Fruit fly (Drosophila melanogaster) whole organism, prepupa: ENCODE results near the gene CG14362.

Experiments
- Blimp-1 ChIP-seq: fragments of 200-800 bp; sonication (Bioruptor generic); optimal IDR thresholded peaks from 3 replicates; lab custom pipeline; 2017; ENCODE audit warnings: missing biosample characterization, missing genetic modification characterization, mild to moderate bottlenecking, moderate library complexity, missing genetic modification reagents
- CG10631 ChIP-seq: fragments of 200-800 bp; sonication (Bioruptor generic); optimal IDR thresholded peaks from 2 replicates; lab custom pipeline; 2016; ENCODE audit warnings: missing biosample characterization, missing genetic modification characterization
- CG10669 ChIP-seq: fragments of 200-800 bp; sonication (Bioruptor generic); optimal IDR thresholded peaks from 3 replicates; lab custom pipeline; 2018; ENCODE audit warnings: missing biosample characterization, mild to moderate bottlenecking, missing genetic modification characterization, moderate library complexity
- CG11294 ChIP-seq: fragments of 200-800 bp; sonication (Bioruptor generic); IDR thresholded peaks from 2 replicates; pipeline ENCODE4 v1.3.6; 2022; ENCODE audit warnings: missing biosample characterization, missing genetic modification characterization
- CG11902 ChIP-seq: fragments of 200-800 bp; sonication (Bioruptor generic); optimal IDR thresholded peaks from 3 replicates; lab custom pipeline; 2016; ENCODE audit warnings: missing biosample characterization, missing genetic modification characterization
- CG15336 ChIP-seq: fragments of 200-800 bp; sonication (Bioruptor generic); IDR thresholded peaks from 2 replicates; pipeline ENCODE4 v1.3.6; 2022; ENCODE audit warnings: missing biosample characterization, missing genetic modification characterization
- CG16779 ChIP-seq: fragments of 200-800 bp; sonication (Bioruptor generic); optimal IDR thresholded peaks from 3 replicates; lab custom pipeline; 2017; ENCODE audit warnings: missing biosample characterization, mild to moderate bottlenecking, missing genetic modification characterization
- CG3032 ChIP-seq: fragments of 200-800 bp; optimal IDR thresholded peaks from 2 replicates; lab custom pipeline; 2019; ENCODE audit warnings: missing biosample characterization, mild to moderate bottlenecking, missing genetic modification characterization, moderate library complexity
- CG31627 ChIP-seq: fragments of 200-800 bp; sonication (Bioruptor generic); optimal IDR thresholded peaks from 3 replicates; lab custom pipeline; 2016; ENCODE audit warnings: missing biosample characterization, missing genetic modification characterization
- CG32006 ChIP-seq: fragments of 200-800 bp; sonication (Bioruptor generic); optimal IDR thresholded peaks from 3 replicates; lab custom pipeline; 2017; ENCODE audit warnings: missing biosample characterization, mild to moderate bottlenecking, missing genetic modification characterization
- CG34406 ChIP-seq: fragments of 200-800 bp; sonication (Bioruptor generic); optimal IDR thresholded peaks from 3 replicates; lab custom pipeline; 2016; ENCODE audit warnings: missing biosample characterization, missing genetic modification characterization
- CG3919 ChIP-seq: fragments of 200-800 bp; sonication (Bioruptor generic); optimal IDR thresholded peaks from 3 replicates; lab custom pipeline; 2016; ENCODE audit warnings: missing biosample characterization, missing genetic modification characterization
- CG4318 ChIP-seq: fragments of 200-800 bp; sonication (Bioruptor generic); optimal IDR thresholded peaks from 3 replicates; lab custom pipeline; 2017; ENCODE audit warnings: missing biosample characterization, mild to moderate bottlenecking, missing genetic modification characterization
- CG6276 ChIP-seq: fragments of 200-800 bp; sonication (Bioruptor generic); optimal IDR thresholded peaks from 2 replicates; lab custom pipeline; 2017; ENCODE audit warnings: missing biosample characterization, mild to moderate bottlenecking, missing genetic modification characterization
- CG6792 ChIP-seq: fragments of 200-800 bp; sonication (Bioruptor generic); optimal IDR thresholded peaks from 3 replicates; lab custom pipeline; 2016; ENCODE audit warnings: missing biosample characterization, missing genetic modification characterization
- CG6808 ChIP-seq: fragments of 200-800 bp; sonication (Bioruptor generic); optimal IDR thresholded peaks from 3 replicates; lab custom pipeline; 2017; ENCODE audit warnings: missing biosample characterization, missing genetic modification characterization, mild to moderate bottlenecking, moderate library complexity, missing genetic modification reagents
- CG6854 ChIP-seq: fragments of 200-800 bp; sonication (Bioruptor generic); optimal IDR thresholded peaks from 2 replicates; lab custom pipeline; 2017; ENCODE audit warnings: missing biosample characterization, mild to moderate bottlenecking, missing genetic modification characterization
- CG7368 ChIP-seq: fragments of 200-800 bp; sonication (Bioruptor generic); optimal IDR thresholded peaks from 3 replicates; lab custom pipeline; 2016; ENCODE audit warnings: missing biosample characterization, missing genetic modification characterization
- CG8119 ChIP-seq: fragments of 200-800 bp; sonication (Bioruptor generic); IDR thresholded peaks from 3 replicates; pipeline ENCODE4 v1.3.6; 2022; ENCODE audit warnings: missing biosample characterization, missing genetic modification characterization
- CG8319 ChIP-seq: fragments of 200-800 bp; sonication (Bioruptor generic); optimal IDR thresholded peaks from 3 replicates; lab custom pipeline; 2016; ENCODE audit warnings: missing biosample characterization, missing genetic modification characterization
- Eip78C ChIP-seq: fragments of 200-800 bp; sonication (Bioruptor generic); peaks from one replicate; lab custom pipeline; 2016; ENCODE audit warnings: missing biosample characterization, missing genetic modification characterization
- Eip93F ChIP-seq: fragments of 200-800 bp; sonication (Bioruptor generic); optimal IDR thresholded peaks from 2 replicates; lab custom pipeline; 2016; ENCODE audit warnings: missing biosample characterization, mild to moderate bottlenecking, missing genetic modification characterization
- Ets96B ChIP-seq: fragments of 200-800 bp; optimal IDR thresholded peaks from 2 replicates; lab custom pipeline; 2019; ENCODE audit warnings: missing biosample characterization, mild to moderate bottlenecking, missing genetic modification characterization, moderate library complexity
- Gug ChIP-seq: fragments of 200-800 bp; sonication (Bioruptor generic); IDR thresholded peaks from 2 replicates; pipeline ENCODE4 v1.3.6; 2022; ENCODE audit warnings: missing biosample characterization, missing genetic modification characterization
- Hr38 ChIP-seq: sonication (Bioruptor generic); optimal IDR thresholded peaks from 2 replicates; lab custom pipeline; 2016; ENCODE audit warnings: missing biosample characterization, missing genetic modification characterization
- Hr4 ChIP-seq: fragments of 200-800 bp; sonication (Bioruptor generic); optimal IDR thresholded peaks from 3 replicates; lab custom pipeline; 2016; ENCODE audit warnings: missing biosample characterization, missing genetic modification characterization
- Lpt ChIP-seq: fragments of 200-800 bp; sonication (Bioruptor generic); optimal IDR thresholded peaks from 3 replicates; lab custom pipeline; 2016; ENCODE audit warnings: missing biosample characterization, missing genetic modification characterization
- Met ChIP-seq: fragments of 200-800 bp; sonication (Bioruptor generic); optimal IDR thresholded peaks from 3 replicates; lab custom pipeline; 2016; ENCODE audit warnings: missing biosample characterization, missing genetic modification characterization
- Smox ChIP-seq: fragments of 200-800 bp; sonication (Bioruptor generic); optimal IDR thresholded peaks from 3 replicates; lab custom pipeline; 2016; ENCODE audit warnings: missing biosample characterization, missing genetic modification characterization
- Sox102F ChIP-seq: fragments of 200-800 bp; sonication (Bioruptor generic); optimal IDR thresholded peaks from 2 replicates; lab custom pipeline; 2016; ENCODE audit warnings: missing biosample characterization, mild to moderate bottlenecking, missing genetic modification characterization
- Sox15 ChIP-seq: fragments of 200-800 bp; sonication (Bioruptor generic); optimal IDR thresholded peaks from 3 replicates; lab custom pipeline; 2016; ENCODE audit warnings: missing biosample characterization, missing genetic modification characterization
- achi ChIP-seq: fragments of 200-800 bp; sonication (Bioruptor generic); optimal IDR thresholded peaks from 3 replicates; lab custom pipeline; 2016; ENCODE audit warnings: missing biosample characterization, missing genetic modification characterization
- acj6 ChIP-seq: fragments of 200-800 bp; sonication (Bioruptor generic); optimal IDR thresholded peaks from 3 replicates; lab custom pipeline; 2016; ENCODE audit warnings: missing biosample characterization, missing genetic modification characterization
- cyc ChIP-seq: fragments of 200-800 bp; sonication (Bioruptor generic); optimal IDR thresholded peaks from 3 replicates; lab custom pipeline; 2016; ENCODE audit warnings: missing biosample characterization, missing genetic modification characterization
- dac ChIP-seq: fragments of 200-800 bp; sonication (Bioruptor generic); optimal IDR thresholded peaks from 2 replicates; lab custom pipeline; 2017; ENCODE audit warnings: missing biosample characterization, mild to moderate bottlenecking, missing genetic modification characterization
- esn ChIP-seq: fragments of 200-800 bp; sonication (Bioruptor generic); optimal IDR thresholded peaks from 2 replicates; lab custom pipeline; 2016; ENCODE audit warnings: missing biosample characterization, mild to moderate bottlenecking, missing genetic modification characterization, moderate library complexity
- fd59A ChIP-seq: fragments of 200-800 bp; sonication (Bioruptor generic); optimal IDR thresholded peaks from 2 replicates; lab custom pipeline; 2017; ENCODE audit warnings: missing biosample characterization, mild to moderate bottlenecking, missing genetic modification characterization, missing genetic modification reagents
- fd85E ChIP-seq: fragments of 200-800 bp; sonication (Bioruptor generic); optimal IDR thresholded peaks from 3 replicates; lab custom pipeline; 2016; ENCODE audit warnings: missing biosample characterization, missing genetic modification characterization
- fkh ChIP-seq: fragments of 200-800 bp; sonication (Bioruptor generic); optimal IDR thresholded peaks from 3 replicates; lab custom pipeline; 2017; ENCODE audit warnings: missing biosample characterization, mild to moderate bottlenecking, missing genetic modification characterization, moderate library complexity
- lz ChIP-seq: fragments of 200-800 bp; sonication (Bioruptor generic); optimal IDR thresholded peaks from 3 replicates; lab custom pipeline; 2016; ENCODE audit warnings: missing biosample characterization, missing genetic modification characterization
- net ChIP-seq: fragments of 200-800 bp; sonication (Bioruptor generic); optimal IDR thresholded peaks from 3 replicates; lab custom pipeline; 2016; ENCODE audit warnings: missing biosample characterization, missing genetic modification characterization
- pdm3 ChIP-seq: fragments of 200-800 bp; sonication (Bioruptor generic); optimal IDR thresholded peaks from 3 replicates; lab custom pipeline; 2016; ENCODE audit warnings: missing biosample characterization, missing genetic modification characterization
- salr ChIP-seq, 2 experiments: fragments of 200-800 bp; sonication (Bioruptor generic); optimal IDR thresholded peaks; 3 replicates each; lab custom pipeline; 2016 to 2018; ENCODE audit warnings: missing biosample characterization in 2 of 2, missing genetic modification characterization in 2 of 2, mild to moderate bottlenecking in 1 of 2
- ss ChIP-seq, 2 experiments: fragments of 200-800 bp; sonication (Bioruptor generic); optimal IDR thresholded peaks; 2 replicates in 1 of 2; 3 replicates in 1 of 2; lab custom pipeline; 2017 to 2018; ENCODE audit warnings: mild to moderate bottlenecking in 2 of 2, missing biosample characterization in 2 of 2, missing genetic modification characterization in 2 of 2, moderate library complexity in 1 of 2
- svp ChIP-seq: fragments of 200-800 bp; sonication (Bioruptor generic); peaks from one replicate; lab custom pipeline; 2016; ENCODE audit warnings: missing biosample characterization, missing genetic modification characterization
- topi ChIP-seq: fragments of 200-800 bp; sonication (Bioruptor generic); optimal IDR thresholded peaks from 3 replicates; lab custom pipeline; 2016; ENCODE audit warnings: missing biosample characterization, missing genetic modification characterization
- vri ChIP-seq: fragments of 200-800 bp; sonication (Bioruptor generic); optimal IDR thresholded peaks from 3 replicates; lab custom pipeline; 2016; ENCODE audit warnings: missing biosample characterization, mild to moderate bottlenecking, missing genetic modification characterization

Gene CG14362

DNA sequence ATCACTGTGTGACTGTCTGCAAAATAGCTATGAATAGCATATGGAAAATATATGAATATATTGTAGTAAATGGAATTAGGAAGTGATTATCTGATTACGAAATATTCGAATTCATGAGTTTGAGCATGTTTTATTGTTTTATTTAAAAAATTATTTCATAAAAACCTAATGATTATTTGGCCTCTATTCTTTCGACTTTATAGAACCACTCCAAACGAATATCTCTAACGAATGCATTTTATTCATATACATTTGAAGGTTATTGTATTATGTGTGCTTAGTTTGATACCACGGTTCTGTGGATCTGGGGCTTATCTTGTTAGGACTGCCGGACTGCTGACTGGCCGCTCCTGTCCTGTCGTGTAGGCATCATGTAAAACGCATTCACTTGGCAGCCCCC lies 9.3 kb downstream of the CG14362 start (continued):
- peak; percentile 60 for TF ChIP-seq topi (GFP tag; lab: Kevin White, UChicago)
- TF ChIP-seq CG15336 (GFP tag; lab: Robert Waterston, UW): peak; percentile 61
- peak; percentile 51 for TF ChIP-seq CG4318 (GFP tag; lab: Kevin White, UChicago)
- TF ChIP-seq Sox102F (GFP tag; lab: Kevin White, UChicago): peak; percentile 32
- peak; percentile 64 for TF ChIP-seq esn (GFP tag; lab: Kevin White, UChicago)
- TF ChIP-seq ss (GFP tag; optimal IDR thresholded peaks at IDR 0.05; lab: Kevin White, UChicago): peak in 1 of 2 experiments; percentile 43
- TF ChIP-seq CG31627: peak; percentile 38
- TF ChIP-seq Eip93F (GFP tag; lab: Kevin White, UChicago): no peak
- TF ChIP-seq CG6276: peak; percentile 3
- TF ChIP-seq salr (GFP tag; optimal IDR thresholded peaks at IDR 0.05; lab: Kevin White, UChicago): peak; percentile 24 to 75
- TF ChIP-seq CG11902 (GFP tag; lab: Kevin White, UChicago): no peak
- TF ChIP-seq svp (GFP tag; lab: Kevin White, UChicago): peak; percentile 80
- no peak for TF ChIP-seq Hr38
- TF ChIP-seq fkh (GFP tag; lab: Kevin White, UChicago): no peak
- peak; percentile 68 for TF ChIP-seq Smox (GFP tag; lab: Kevin White, UChicago)
- no peak for TF ChIP-seq CG7368 (GFP tag; lab: Kevin White, UChicago)
- peak; percentile 68 for TF ChIP-seq pdm3 (GFP tag; lab: Kevin White, UChicago)
- TF ChIP-seq CG8319 (GFP tag; lab: Kevin White, UChicago): peak; percentile 4
- peak; percentile 49 for TF ChIP-seq CG34406 (GFP tag; lab: Kevin White, UChicago)
- TF ChIP-seq CG10631: peak; percentile 75
- peak; percentile 93 for TF ChIP-seq Eip78C (GFP tag; lab: Kevin White, UChicago)
- TF ChIP-seq acj6: peak; percentile 61
- peak; percentile 35 for TF ChIP-seq CG6792 (GFP tag; lab: Kevin White, UChicago)
- TF ChIP-seq CG32006: peak; percentile 74
- peak; percentile 70 for TF ChIP-seq Hr4
- TF ChIP-seq Blimp-1 (GFP tag; lab: Kevin White, UChicago): peak; percentile 5
- TF ChIP-seq CG3032 (tag; lab: Kevin White, UChicago): peak; percentile 58
- peak; percentile 75 for TF ChIP-seq CG8119 (GFP tag; lab: Robert Waterston, UW)
- TF ChIP-seq, all 60 proteins: peak for 45

DNA sequence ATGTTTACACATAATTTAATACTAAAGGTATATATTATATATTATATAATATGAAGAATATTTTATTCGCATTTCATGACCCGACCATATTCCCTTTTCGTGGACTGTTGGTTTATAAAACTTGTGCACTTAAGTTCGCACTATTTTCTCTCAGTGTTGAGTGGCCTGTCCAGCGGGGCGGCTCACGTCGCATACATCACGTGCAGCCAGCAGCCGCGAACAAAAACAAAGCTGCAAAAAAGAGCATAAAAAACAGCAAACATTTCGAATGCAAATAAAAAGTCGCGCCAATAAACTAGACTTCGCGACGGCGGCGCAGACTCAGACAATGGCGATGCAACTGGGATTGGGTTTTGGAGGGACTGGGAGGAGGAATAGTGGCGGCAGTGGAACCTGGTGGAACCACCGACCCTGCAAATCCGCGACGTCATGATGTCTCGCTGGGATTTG lies 10.0 kb downstream of the CG14362 start:
- TF ChIP-seq CG15336 (GFP tag; lab: Robert Waterston, UW) (peak; percentile 92), lz (GFP tag; lab: Kevin White, UChicago) (peak; percentile 49), CG10669 (GFP tag; lab: Kevin White, UChicago) (peak; percentile 81), CG6276 (peak; percentile 85), CG31627 (peak; percentile 25), CG10631 (peak; percentile 90), fd59A (GFP tag; lab: Kevin White, UChicago) (peak; percentile 75), Lpt (GFP tag; lab: Kevin White, UChicago) (peak; percentile 39), Met (GFP tag; lab: Kevin White, UChicago) (peak; percentile 64), cyc (peak; percentile 27), Eip78C (GFP tag; lab: Kevin White, UChicago) (peak; percentile 89), fd85E (GFP tag; lab: Kevin White, UChicago) (no peak), achi (GFP tag; lab: Kevin White, UChicago) (peak; percentile 90), pdm3 (GFP tag; lab: Kevin White, UChicago) (peak; percentile 55), Sox15 (GFP tag; lab: Kevin White, UChicago) (peak; percentile 67), acj6 (peak; percentile 81), CG3032 (tag; lab: Kevin White, UChicago) (peak; percentile 88), CG6808 (GFP tag; lab: Kevin White, UChicago) (peak; percentile 88), esn (GFP tag; lab: Kevin White, UChicago) (peak; percentile 72), CG11294 (0 out of 2 replicates have a peak, but pooled peaks have one; percentile 24), CG16779 (peak; percentile 84), Hr38 (no peak), vri (peak; percentile 48), dac (GFP tag; lab: Kevin White, UChicago) (peak; percentile 86), Ets96B (tag; lab: Kevin White, UChicago) (peak; percentile 89), topi (GFP tag; lab: Kevin White, UChicago) (peak; percentile 54), Eip93F (GFP tag; lab: Kevin White, UChicago) (peak; percentile 7), CG8319 (GFP tag; lab: Kevin White, UChicago) (peak; percentile 57), CG3919 (GFP tag; lab: Kevin White, UChicago) (peak; percentile 78), net (GFP tag; lab: Kevin White, UChicago) (peak; percentile 80), CG4318 (GFP tag; lab: Kevin White, UChicago) (peak; percentile 82), CG6854 (GFP tag; lab: Kevin White, UChicago) (no peak), ss (GFP tag; optimal IDR thresholded peaks at IDR 0.05; lab: Kevin White, UChicago) (peak; percentile 92 to 95), Gug (GFP tag; lab: Robert Waterston, UW) (peak; percentile 70), Hr4 (peak; percentile 87)
